Fruit fly (Drosophila melanogaster) whole organism, pupa: ENCODE data around the gene Tbc1d22.
A peak's percentile ranks its signal among the peaks of the same experiment; 100 is the strongest.

ENCODE experiments used
- CG10348 ChIP-seq: fragments of 200-800 bp; sonication (Bioruptor generic); IDR thresholded peaks from 2 replicates; pipeline ENCODE4 v1.3.6; 2022; ENCODE audit warnings: missing biosample characterization, missing genetic modification characterization
- CG12605 ChIP-seq: fragments of 200-800 bp; sonication (Bioruptor generic); IDR thresholded peaks from 2 replicates; pipeline ENCODE4 v1.3.6; 2022; ENCODE audit warnings: missing biosample characterization, missing genetic modification characterization
- CG13204 ChIP-seq: fragments of 200-800 bp; sonication (Bioruptor generic); optimal IDR thresholded peaks from 2 replicates; lab custom pipeline; 2018; ENCODE audit warnings: missing biosample characterization, mild to moderate bottlenecking, missing genetic modification characterization, moderate library complexity
- CG14655 ChIP-seq: fragments of 200-800 bp; sonication (Bioruptor generic); optimal IDR thresholded peaks from 3 replicates; lab custom pipeline; 2017; ENCODE audit warnings: mild to moderate bottlenecking, missing biosample characterization, missing genetic modification reagents, missing genetic modification characterization
- CG15710 ChIP-seq: fragments of 200-800 bp; sonication (Bioruptor generic); optimal IDR thresholded peaks from 2 replicates; lab custom pipeline; 2018; ENCODE audit warnings: missing biosample characterization, mild to moderate bottlenecking, missing genetic modification characterization, moderate library complexity
- CG17806 ChIP-seq: fragments of 200-800 bp; sonication (Bioruptor generic); optimal IDR thresholded peaks from 2 replicates; lab custom pipeline; 2018; ENCODE audit warnings: missing biosample characterization, mild to moderate bottlenecking, missing genetic modification characterization, moderate library complexity
- CG32121 ChIP-seq: fragments of 200-800 bp; sonication (Bioruptor generic); IDR thresholded peaks from 2 replicates; pipeline ENCODE4 v1.3.6; 2022; ENCODE audit warnings: missing biosample characterization, missing genetic modification characterization
- CG34367 ChIP-seq: fragments of 200-800 bp; sonication (Bioruptor generic); optimal IDR thresholded peaks from 2 replicates; lab custom pipeline; 2018; ENCODE audit warnings: missing biosample characterization, mild to moderate bottlenecking, missing genetic modification characterization
- CG4496 ChIP-seq: fragments of 200-800 bp; sonication (Bioruptor generic); IDR thresholded peaks from 3 replicates; pipeline ENCODE4 v1.3.6; 2022; ENCODE audit warnings: missing biosample characterization, missing genetic modification characterization
- CG8159 ChIP-seq: fragments of 200-800 bp; sonication (Bioruptor generic); optimal IDR thresholded peaks from 3 replicates; lab custom pipeline; 2018; ENCODE audit warnings: missing biosample characterization, mild to moderate bottlenecking, missing genetic modification characterization, moderate library complexity
- CG8301 ChIP-seq: fragments of 200-800 bp; sonication (Bioruptor generic); optimal IDR thresholded peaks from 2 replicates; lab custom pipeline; 2018; ENCODE audit warnings: missing biosample characterization, mild to moderate bottlenecking, missing genetic modification characterization
- CG9948 ChIP-seq: fragments of 200-800 bp; sonication (Bioruptor generic); optimal IDR thresholded peaks from 2 replicates; lab custom pipeline; 2018; ENCODE audit warnings: missing biosample characterization, mild to moderate bottlenecking, missing genetic modification characterization, moderate library complexity
- D1 ChIP-seq: fragments of 200-800 bp; sonication (Bioruptor generic); optimal IDR thresholded peaks from 2 replicates; lab custom pipeline; 2018; ENCODE audit warnings: missing biosample characterization, mild to moderate bottlenecking, missing genetic modification characterization, moderate library complexity
- EcR ChIP-seq: fragments of 200-800 bp; sonication (Bioruptor generic); optimal IDR thresholded peaks from 3 replicates; lab custom pipeline; 2019; ENCODE audit warnings: missing biosample characterization, missing genetic modification characterization, mild to moderate bottlenecking, moderate library complexity, missing genetic modification reagents
- Ets98B ChIP-seq: fragments of 200-800 bp; sonication (Bioruptor generic); IDR thresholded peaks from 2 replicates; pipeline ENCODE4 v1.3.6; 2022; ENCODE audit warnings: missing biosample characterization, missing genetic modification characterization
- Pif1A ChIP-seq: fragments of 200-800 bp; sonication (Bioruptor generic); optimal IDR thresholded peaks from 3 replicates; lab custom pipeline; 2016; ENCODE audit warnings: missing biosample characterization, missing genetic modification characterization
- Pif1B ChIP-seq: fragments of 200-800 bp; sonication (Bioruptor generic); optimal IDR thresholded peaks from 3 replicates; lab custom pipeline; 2016; ENCODE audit warnings: missing biosample characterization, missing genetic modification characterization
- Snoo ChIP-seq: fragments of 200-800 bp; sonication (Bioruptor generic); optimal IDR thresholded peaks from 3 replicates; lab custom pipeline; 2017; ENCODE audit warnings: missing biosample characterization, mild to moderate bottlenecking, missing genetic modification characterization, inconsistent platforms
- fd96Ca ChIP-seq: fragments of 200-800 bp; sonication (Bioruptor generic); IDR thresholded peaks from 3 replicates; pipeline ENCODE4 v1.3.6; 2022; ENCODE audit warnings: missing biosample characterization, missing genetic modification characterization
- gl ChIP-seq: fragments of 200-800 bp; sonication (Bioruptor generic); optimal IDR thresholded peaks from 2 replicates; lab custom pipeline; 2018; ENCODE audit warnings: missing biosample characterization, mild to moderate bottlenecking, missing genetic modification characterization
- rn ChIP-seq: fragments of 200-800 bp; sonication (Bioruptor generic); IDR thresholded peaks from 2 replicates; pipeline ENCODE4 v1.3.6; 2022; ENCODE audit warnings: missing biosample characterization, missing genetic modification characterization

The Tbc1d22 gene

dm6 chr3R:21078211-21078610 lies 23.8 kb upstream of the Tbc1d22 start:
- no peak for TF ChIP-seq CG32121 (GFP tag; lab: Robert Waterston, UW)
- TF ChIP-seq CG34367 = no peak
- no peak for TF ChIP-seq CG13204 (GFP tag; lab: Kevin White, UChicago)
- TF ChIP-seq CG14655 (GFP tag; lab: Kevin White, UChicago) = no peak
- no peak for TF ChIP-seq CG8159 (tag; lab: Kevin White, UChicago)
- no peak for TF ChIP-seq CG8301 (tag; lab: Kevin White, UChicago)
- TF ChIP-seq CG15710 (tag; lab: Kevin White, UChicago) = no peak
- no peak for TF ChIP-seq D1
- TF ChIP-seq CG10348 (GFP tag; lab: Robert Waterston, UW) = no peak
- TF ChIP-seq rn (GFP tag; lab: Robert Waterston, UW) = no peak
- TF ChIP-seq Pif1A (GFP tag; lab: Kevin White, UChicago) = no peak
- TF ChIP-seq Pif1B (GFP tag; lab: Kevin White, UChicago) = no peak
- TF ChIP-seq CG17806 (tag; lab: Kevin White, UChicago) = no peak
- TF ChIP-seq gl (tag; lab: Kevin White, UChicago) = no peak
- TF ChIP-seq fd96Ca (GFP tag; lab: Robert Waterston, UW) = no peak
- TF ChIP-seq CG4496 (GFP tag; lab: Robert Waterston, UW) = no peak
- no peak for TF ChIP-seq CG12605 (GFP tag; lab: Robert Waterston, UW)
- TF ChIP-seq Ets98B = no peak

dm6 chr3R:21078958-21079357 lies 23.0 kb upstream of the Tbc1d22 start:
- TF ChIP-seq CG34367 (no peak), CG8301 (tag; lab: Kevin White, UChicago) (no peak), D1 (no peak), rn (GFP tag; lab: Robert Waterston, UW) (no peak), Snoo (tag; lab: Kevin White, UChicago) (no peak), fd96Ca (GFP tag; lab: Robert Waterston, UW) (no peak), CG32121 (GFP tag; lab: Robert Waterston, UW) (no peak)
- TF ChIP-seq, all 21 proteins: peak for 0

- TF ChIP-seq CG12605 (GFP tag; lab: Robert Waterston, UW) (no peak), CG15710 (tag; lab: Kevin White, UChicago) (no peak), CG8159 (tag; lab: Kevin White, UChicago) (no peak), Pif1B (GFP tag; lab: Kevin White, UChicago) (no peak), CG17806 (tag; lab: Kevin White, UChicago) (no peak), EcR (no peak), Snoo (tag; lab: Kevin White, UChicago) (no peak), CG13204 (GFP tag; lab: Kevin White, UChicago) (no peak), CG32121 (GFP tag; lab: Robert Waterston, UW) (no peak), Ets98B (no peak), gl (tag; lab: Kevin White, UChicago) (no peak), CG9948 (tag; lab: Kevin White, UChicago) (no peak), CG34367 (no peak), CG14655 (GFP tag; lab: Kevin White, UChicago) (no peak)
Observed at dm6 chr3R:21080876-21081586, 21.0 kb upstream of the Tbc1d22 start, which contains the start of gene HHEX. Gene HHEX, minus strand, starts transcription at chr3R:21080926.

dm6 chr3R:21084979-21085378 lies 17.0 kb upstream of the Tbc1d22 start:
- TF ChIP-seq CG8159 (tag; lab: Kevin White, UChicago) (no peak), EcR (peak; percentile 87)

- TF ChIP-seq CG14655 (GFP tag; lab: Kevin White, UChicago) = no peak
- TF ChIP-seq gl (tag; lab: Kevin White, UChicago) = peak; percentile 12
- no peak for TF ChIP-seq EcR
- TF ChIP-seq Pif1B (GFP tag; lab: Kevin White, UChicago) = peak; percentile 64
- peak; percentile 29; the same call in 1 of the 2 replicates for TF ChIP-seq CG32121 (GFP tag; lab: Robert Waterston, UW)
- peak; percentile 41 for TF ChIP-seq CG34367
- 0 out of 2 replicates have a peak, but pooled peaks have one; percentile 31 for TF ChIP-seq CG12605 (GFP tag; lab: Robert Waterston, UW)
- TF ChIP-seq Snoo (tag; lab: Kevin White, UChicago) = peak; percentile 43
- TF ChIP-seq Ets98B = peak; percentile 27; the same call in 1 of the 2 replicates
- TF ChIP-seq CG4496 (GFP tag; lab: Robert Waterston, UW) = peak; percentile 54; the same call in 1 of the 3 replicates
- TF ChIP-seq Pif1A (GFP tag; lab: Kevin White, UChicago) = peak; percentile 60
- TF ChIP-seq CG8159 (tag; lab: Kevin White, UChicago) = peak; percentile 32
- TF ChIP-seq CG17806 (tag; lab: Kevin White, UChicago) = no peak
- TF ChIP-seq fd96Ca (GFP tag; lab: Robert Waterston, UW) = peak; percentile 42; the same call in 1 of the 3 replicates
- no peak for TF ChIP-seq CG8301 (tag; lab: Kevin White, UChicago)
- TF ChIP-seq, all 21 proteins: peak for 11
Observed at dm6 chr3R:21089416-21089815, 12.6 kb upstream of the Tbc1d22 start.
